Worm (Caenorhabditis elegans) whole organism, late embryonic: ENCODE measurements around the gene fbxa-12.

Source experiments
- C38D4.7 ChIP-seq: fragments of 200-800 bp; sonication (Bioruptor generic); optimal IDR thresholded peaks from 2 replicates; lab custom pipeline; 2018; ENCODE audit warnings: mild to moderate bottlenecking, missing genetic modification characterization, moderate library complexity, missing compliant biosample characterization
- F13H6.1 ChIP-seq: sonication (generic microtip); optimal IDR thresholded peaks from 2 replicates; lab custom pipeline; 2016; ENCODE audit warnings: missing genetic modification characterization, missing compliant biosample characterization
- K02D7.2 ChIP-seq: sonication (generic microtip); optimal IDR thresholded peaks from 2 replicates; lab custom pipeline; 2017; ENCODE audit warnings: mild to moderate bottlenecking, missing genetic modification characterization, missing compliant biosample characterization
- T23F11.4 ChIP-seq: fragments of 200-800 bp; sonication (Bioruptor generic); optimal IDR thresholded peaks from 2 replicates; lab custom pipeline; 2018; ENCODE audit warnings: mild to moderate bottlenecking, missing genetic modification characterization, missing compliant biosample characterization
- ama-1 ChIP-seq: fragments of 150-350 bp; optimal IDR thresholded peaks from 2 replicates; lab custom pipeline; 2014
- ceh-14 ChIP-seq: sonication (generic microtip); optimal IDR thresholded peaks from 2 replicates; lab custom pipeline; 2016; ENCODE audit warnings: missing genotype, missing genetic modification characterization, missing compliant biosample characterization
- ceh-18 ChIP-seq: sonication (generic microtip); optimal IDR thresholded peaks from 2 replicates; lab custom pipeline; 2016; ENCODE audit warnings: missing genetic modification characterization, missing compliant biosample characterization
- ceh-2 ChIP-seq: sonication (generic microtip); optimal IDR thresholded peaks from 2 replicates; lab custom pipeline; 2016; ENCODE audit warnings: missing genotype, missing genetic modification characterization, missing compliant biosample characterization
- ceh-24 ChIP-seq: sonication (generic microtip); optimal IDR thresholded peaks from 2 replicates; lab custom pipeline; 2016; ENCODE audit warnings: mild to moderate bottlenecking, missing genetic modification characterization, missing compliant biosample characterization
- ceh-34 ChIP-seq: sonication (generic microtip); optimal IDR thresholded peaks from 2 replicates; lab custom pipeline; 2016; ENCODE audit warnings: mild to moderate bottlenecking, missing genetic modification characterization, missing compliant biosample characterization
- ceh-45 ChIP-seq: fragments of 200-800 bp; sonication (Bioruptor generic); IDR thresholded peaks from 2 replicates; pipeline ENCODE4 v1.3.6; 2022; ENCODE audit warnings: missing genetic modification reagents, missing genetic modification characterization, missing compliant biosample characterization
- ceh-48 ChIP-seq: sonication (generic microtip); optimal IDR thresholded peaks from 2 replicates; lab custom pipeline; 2016; ENCODE audit warnings: missing genetic modification characterization, inconsistent platforms, missing compliant biosample characterization
- che-1 ChIP-seq: sonication (generic microtip); optimal IDR thresholded peaks from 2 replicates; lab custom pipeline; 2016; ENCODE audit warnings: mild to moderate bottlenecking, missing genetic modification characterization, missing compliant biosample characterization
- dve-1 ChIP-seq: sonication (generic microtip); optimal IDR thresholded peaks from 2 replicates; lab custom pipeline; 2017; ENCODE audit warnings: antibody characterized with exemption, mild to moderate bottlenecking, missing genetic modification characterization, missing compliant biosample characterization
- elt-4 ChIP-seq: sonication (generic microtip); optimal IDR thresholded peaks from 2 replicates; lab custom pipeline; 2016; ENCODE audit warnings: missing genetic modification characterization, missing compliant biosample characterization
- eyg-1 ChIP-seq: sonication (generic microtip); optimal IDR thresholded peaks from 2 replicates; lab custom pipeline; 2016; ENCODE audit warnings: missing genotype, missing genetic modification characterization, missing compliant biosample characterization
- fkh-6 ChIP-seq: sonication (generic microtip); optimal IDR thresholded peaks from 2 replicates; lab custom pipeline; 2016; ENCODE audit warnings: missing genetic modification characterization, missing compliant biosample characterization
- gmeb-2 ChIP-seq: sonication (generic microtip); optimal IDR thresholded peaks from 2 replicates; lab custom pipeline; 2016; ENCODE audit warnings: missing genetic modification characterization, inconsistent platforms, missing compliant biosample characterization
- hlh-30 ChIP-seq: sonication (generic microtip); optimal IDR thresholded peaks from 2 replicates; lab custom pipeline; 2017; ENCODE audit warnings: antibody characterized with exemption, missing genetic modification characterization, missing compliant biosample characterization; ENCODE audit not compliant: insufficient read depth
- hlh-8 ChIP-seq: sonication (generic microtip); optimal IDR thresholded peaks from 2 replicates; lab custom pipeline; 2016; ENCODE audit warnings: missing genotype, missing genetic modification characterization, missing compliant biosample characterization
- lim-6 ChIP-seq: sonication (generic microtip); optimal IDR thresholded peaks from 2 replicates; lab custom pipeline; 2016; ENCODE audit warnings: missing genetic modification characterization, missing compliant biosample characterization
- lin-11 ChIP-seq: fragments of 200-800 bp; sonication (Bioruptor generic); optimal IDR thresholded peaks from 2 replicates; lab custom pipeline; 2018; ENCODE audit warnings: mild to moderate bottlenecking, missing genetic modification characterization, missing compliant biosample characterization
- mec-3 ChIP-seq: sonication (generic microtip); optimal IDR thresholded peaks from 2 replicates; lab custom pipeline; 2016; ENCODE audit warnings: borderline replicate concordance, missing genetic modification characterization, missing compliant biosample characterization
- nhr-11 ChIP-seq: fragments of 150-350 bp; optimal IDR thresholded peaks from 2 replicates; lab custom pipeline; 2014; ENCODE audit warnings: missing biosample characterization, missing genetic modification characterization
- nhr-232 ChIP-seq: sonication (generic microtip); optimal IDR thresholded peaks from 2 replicates; lab custom pipeline; 2016; ENCODE audit warnings: missing genetic modification characterization, missing compliant biosample characterization
- npax-4 ChIP-seq: sonication (generic microtip); optimal IDR thresholded peaks from 2 replicates; lab custom pipeline; 2016; ENCODE audit warnings: missing genetic modification characterization, missing compliant biosample characterization
- odd-2 ChIP-seq: sonication (generic microtip); optimal IDR thresholded peaks from 2 replicates; lab custom pipeline; 2017; ENCODE audit warnings: antibody characterized with exemption, mild to moderate bottlenecking, missing genetic modification characterization, missing compliant biosample characterization
- pag-3 ChIP-seq: sonication (generic microtip); optimal IDR thresholded peaks from 2 replicates; lab custom pipeline; 2016; ENCODE audit warnings: missing compliant biosample characterization, missing genetic modification characterization, borderline replicate concordance
- pha-2 ChIP-seq: sonication (generic microtip); optimal IDR thresholded peaks from 2 replicates; lab custom pipeline; 2017; ENCODE audit warnings: mild to moderate bottlenecking, missing genetic modification characterization, missing compliant biosample characterization
- pha-4 ChIP-seq: fragments of 150-350 bp; optimal IDR thresholded peaks from 2 replicates; lab custom pipeline; 2018; ENCODE audit warnings: missing biosample characterization, missing genetic modification reagents, missing genetic modification characterization
- pqm-1 ChIP-seq: sonication (generic microtip); optimal IDR thresholded peaks from 2 replicates; lab custom pipeline; 2016; ENCODE audit warnings: missing genetic modification characterization, missing compliant biosample characterization
- pros-1 ChIP-seq: fragments of 150-350 bp; optimal IDR thresholded peaks from 2 replicates; lab custom pipeline; 2014; ENCODE audit warnings: missing biosample characterization, missing genetic modification reagents, missing genetic modification characterization
- ref-2 ChIP-seq: sonication (generic microtip); optimal IDR thresholded peaks from 2 replicates; lab custom pipeline; 2016; ENCODE audit warnings: missing genetic modification characterization, missing compliant biosample characterization
- sox-4 ChIP-seq: sonication (generic microtip); optimal IDR thresholded peaks from 2 replicates; lab custom pipeline; 2017; ENCODE audit warnings: mild to moderate bottlenecking, missing genetic modification characterization, inconsistent platforms, missing compliant biosample characterization
- syd-9 ChIP-seq: sonication (generic microtip); optimal IDR thresholded peaks from 2 replicates; lab custom pipeline; 2016; ENCODE audit warnings: mild to moderate bottlenecking, missing genetic modification characterization, moderate library complexity, missing compliant biosample characterization
- unc-3 ChIP-seq, 2 experiments: fragments of 200-800 bp in 1 of 2; sonication (Bioruptor generic) in 1 of 2; sonication (generic microtip) in 1 of 2; conservative IDR thresholded peaks in 1 of 2; optimal IDR thresholded peaks in 1 of 2; 2 replicates each; pipeline versions ENCODE4 v1.3.6 to Lab custom; 2016 to 2022; ENCODE audit warnings: missing compliant biosample characterization in 2 of 2, missing genetic modification characterization in 2 of 2, missing genetic modification reagents in 1 of 2
- unc-55 ChIP-seq: sonication (generic microtip); optimal IDR thresholded peaks from 2 replicates; lab custom pipeline; 2017; ENCODE audit warnings: missing biosample characterization, missing genetic modification reagents, missing genetic modification characterization
- zip-5 ChIP-seq: sonication (generic microtip); optimal IDR thresholded peaks from 2 replicates; lab custom pipeline; 2016; ENCODE audit warnings: missing genetic modification characterization, missing compliant biosample characterization

The fbxa-12 gene

ce11 chrIII:2207864-2208263 lies 11.6 kb upstream of the fbxa-12 start, which contains the start of gene C39B5.5:
TSS of gene C39B5.5 (plus strand) at chrIII:2208164.
- TF ChIP-seq ref-2 (tag; lab: Kevin White, UChicago) (no peak), syd-9 (tag; lab: Kevin White, UChicago) (no peak), odd-2 (no peak), che-1 (tag; lab: Kevin White, UChicago) (no peak), nhr-232 (tag; lab: Kevin White, UChicago) (no peak), lin-11 (tag; lab: Kevin White, UChicago) (no peak), pqm-1 (no peak), elt-4 (no peak), mec-3 (tag; lab: Kevin White, UChicago) (no peak), hlh-8 (tag; lab: Kevin White, UChicago) (no peak), gmeb-2 (tag; lab: Kevin White, UChicago) (no peak)

- TF ChIP-seq ama-1 (lab: Kevin White, UChicago) = no peak
- TF ChIP-seq dve-1 (tag; lab: Kevin White, UChicago) = no peak
- no peak for TF ChIP-seq lin-11 (tag; lab: Kevin White, UChicago)
- TF ChIP-seq mec-3 (tag; lab: Kevin White, UChicago) = no peak
Measured at ce11 chrIII:2210601-2211000, 8.9 kb upstream of the fbxa-12 start.

- TF ChIP-seq sox-4 (no peak), npax-4 (tag; lab: Kevin White, UChicago) (no peak), pha-2 (tag; lab: Kevin White, UChicago) (no peak), zip-5 (tag; lab: Kevin White, UChicago) (no peak), K02D7.2 (tag; lab: Kevin White, UChicago) (no peak), pros-1 (tag; lab: Kevin White, UChicago) (no peak), T23F11.4 (GFP tag; lab: Kevin White, UChicago) (no peak), unc-3 (GFP tag; conservative IDR thresholded peaks at IDR 0.05; lab: Robert Waterston, UW) (no peak), unc-3 (tag; optimal IDR thresholded peaks at IDR 0.05; lab: Kevin White, UChicago) (no peak)
Measured at ce11 chrIII:2211120-2211519, 8.4 kb upstream of the fbxa-12 start, which contains the start of gene C39B5.14. TSS of gene C39B5.14 (plus strand) at chrIII:2211420.

ce11 chrIII:2212343-2212742 lies 7.2 kb upstream of the fbxa-12 start:
- TF ChIP-seq nhr-11 (tag; lab: Kevin White, UChicago) (no peak), ceh-18 (tag; lab: Kevin White, UChicago) (no peak), mec-3 (tag; lab: Kevin White, UChicago) (no peak), ceh-2 (tag; lab: Kevin White, UChicago) (no peak), eyg-1 (tag; lab: Kevin White, UChicago) (no peak), sox-4 (no peak), fkh-6 (tag; lab: Kevin White, UChicago) (no peak), lim-6 (tag; lab: Kevin White, UChicago) (no peak), C38D4.7 (GFP tag; lab: Kevin White, UChicago) (no peak), pag-3 (tag; lab: Kevin White, UChicago) (no peak), ceh-34 (no peak), ceh-45 (GFP tag; lab: Robert Waterston, UW) (no peak), pha-4 (tag; lab: Kevin White, UChicago) (no peak), ceh-14 (no peak), hlh-30 (tag; lab: Kevin White, UChicago) (no peak), F13H6.1 (tag; lab: Kevin White, UChicago) (no peak), unc-55 (GFP tag; lab: Kevin White, UChicago) (no peak), unc-3 (GFP tag; conservative IDR thresholded peaks at IDR 0.05; lab: Robert Waterston, UW) (no peak), unc-3 (tag; optimal IDR thresholded peaks at IDR 0.05; lab: Kevin White, UChicago) (no peak), ceh-24 (tag; lab: Kevin White, UChicago) (no peak), ceh-48 (tag; lab: Kevin White, UChicago) (no peak)
